Worm (Caenorhabditis elegans) whole organism, young adult: ENCODE measurements around the gene clec-173.

ENCODE experiments used
- Y53F4B.3 ChIP-seq: fragments of 200-800 bp; sonication (Bioruptor generic); IDR thresholded peaks from 2 replicates; pipeline ENCODE4 v1.3.6; 2022; ENCODE audit warnings: missing genetic modification reagents, missing genetic modification characterization, missing compliant biosample characterization
- Y95B8A.8 ChIP-seq: fragments of 200-800 bp; sonication (Bioruptor generic); IDR thresholded peaks from 2 replicates; pipeline ENCODE4 v1.3.6; 2022; ENCODE audit warnings: missing genetic modification reagents, missing genetic modification characterization, missing compliant biosample characterization
- ama-1 ChIP-seq, 3 experiments: fragments of 150-350 bp in 1 of 3; sonication (generic microtip) in 2 of 3; optimal IDR thresholded peaks; 2 replicates each; lab custom pipeline; 2014 to 2018; ENCODE audit warnings: missing biosample characterization in 2 of 3, missing genetic modification characterization in 2 of 3, missing genetic modification reagents in 2 of 3
- dpff-1 ChIP-seq: sonication (generic microtip); optimal IDR thresholded peaks from 2 replicates; lab custom pipeline; 2017; ENCODE audit warnings: mild to moderate bottlenecking, missing genetic modification characterization, missing compliant biosample characterization
- let-607 ChIP-seq, 2 experiments: fragments of 200-800 bp in 1 of 2; sonication (Bioruptor generic) in 1 of 2; sonication (generic microtip) in 1 of 2; optimal IDR thresholded peaks; 2 replicates each; lab custom pipeline; 2016 to 2018; ENCODE audit warnings: mild to moderate bottlenecking in 2 of 2, missing compliant biosample characterization in 2 of 2, missing genetic modification characterization in 2 of 2, moderate library complexity in 2 of 2, missing genotype in 1 of 2
- madf-8 ChIP-seq: fragments of 200-800 bp; sonication (Bioruptor generic); conservative IDR thresholded peaks from 2 replicates; pipeline ENCODE4 v1.3.6; 2022; ENCODE audit warnings: missing genetic modification reagents, missing genetic modification characterization, missing compliant biosample characterization
- pha-4 ChIP-seq: fragments of 150-350 bp; sonication (generic microtip); optimal IDR thresholded peaks from 2 replicates; lab custom pipeline; 2014; ENCODE audit warnings: missing biosample characterization, missing genetic modification reagents, missing genetic modification characterization
- rec-8 ChIP-seq, 2 experiments: sonication (generic microtip); optimal IDR thresholded peaks; 2 replicates each; lab custom pipeline; 2016; ENCODE audit warnings: mild to moderate bottlenecking in 2 of 2, missing genetic modification characterization in 2 of 2, missing genetic modification reagents in 2 of 2, missing genotype in 2 of 2, missing biosample characterization in 1 of 2, missing compliant biosample characterization in 1 of 2, moderate library complexity in 1 of 2
- snpc-1.3 ChIP-seq: sonication (generic microtip); optimal IDR thresholded peaks from 2 replicates; lab custom pipeline; 2017; ENCODE audit warnings: missing genetic modification characterization, mild to moderate bottlenecking, missing compliant biosample characterization, antibody characterized with exemption, moderate library complexity, missing genotype, missing genetic modification reagents; ENCODE audit not compliant: insufficient read depth
- snpc-4 ChIP-seq, 5 experiments: fragments of 150-350 bp in 1 of 5; sonication (generic microtip) in 4 of 5; optimal IDR thresholded peaks; 2 replicates each; lab custom pipeline; 2014 to 2018; ENCODE audit warnings: missing genetic modification characterization in 5 of 5, missing biosample characterization in 3 of 5, antibody characterized with exemption in 2 of 5, mild to moderate bottlenecking in 2 of 5, missing compliant biosample characterization in 2 of 5, missing genotype in 2 of 5, moderate library complexity in 2 of 5, missing genetic modification reagents in 1 of 5
- zfh-2 ChIP-seq: fragments of 200-800 bp; sonication (Bioruptor generic); conservative IDR thresholded peaks from 2 replicates; pipeline ENCODE4 v1.3.6; 2022; ENCODE audit warnings: missing genetic modification reagents, missing genetic modification characterization, missing compliant biosample characterization

DNA sequence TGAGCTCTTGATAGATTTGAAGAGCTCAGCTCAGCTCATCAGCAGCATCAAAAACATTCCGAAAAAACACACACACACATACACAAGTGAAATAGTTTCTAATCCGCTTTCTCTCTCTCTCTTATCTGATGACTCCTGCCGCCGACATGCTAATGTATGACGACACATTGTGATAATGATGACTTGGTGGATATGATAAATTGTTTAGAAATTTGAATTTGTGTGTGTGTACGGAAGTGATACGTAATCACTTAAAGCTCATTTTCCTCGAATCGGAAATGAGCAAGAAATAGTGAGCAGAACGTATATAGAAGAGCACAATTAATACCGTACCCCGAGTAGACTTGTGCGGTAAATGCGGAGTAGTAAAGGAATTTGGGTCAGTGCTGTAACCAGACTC is 20.6 kb downstream of the clec-173 start:
- no peak for TF ChIP-seq snpc-1.3 (tag; lab: Kevin White, UChicago)
- TF ChIP-seq let-607 (tag; optimal IDR thresholded peaks at IDR 0.05; lab: Kevin White, UChicago), result no peak
- no peak for TF ChIP-seq Y53F4B.3 (GFP tag; lab: Robert Waterston, UW)
- TF ChIP-seq dpff-1 (tag; lab: Kevin White, UChicago), result no peak
- no peak for TF ChIP-seq Y95B8A.8 (GFP tag; lab: Robert Waterston, UW)
- no peak for TF ChIP-seq snpc-4 (GFP tag; optimal IDR thresholded peaks at IDR 0.05; lab: Kevin White, UChicago)
- TF ChIP-seq snpc-4 (tag; optimal IDR thresholded peaks at IDR 0.05; lab: Kevin White, UChicago), result no peak
- TF ChIP-seq zfh-2 (GFP tag; lab: Robert Waterston, UW), result no peak
- no peak for TF ChIP-seq rec-8 (tag; optimal IDR thresholded peaks at IDR 0.05; lab: Kevin White, UChicago)
- no peak for TF ChIP-seq madf-8 (GFP tag; lab: Robert Waterston, UW)
- TF ChIP-seq pha-4 (tag; lab: Kevin White, UChicago), result no peak
- TF ChIP-seq ama-1 (optimal IDR thresholded peaks at IDR 0.05; lab: Kevin White, UChicago), result no peak
- no peak for TF ChIP-seq ama-1 (GFP tag; optimal IDR thresholded peaks at IDR 0.05; lab: Kevin White, UChicago)
